Worm (Caenorhabditis elegans): Measurements from ENCODE around the gene dod-6.
A peak's percentile ranks its signal among the peaks of the same experiment; 100 is the strongest.

dod-6 gene

ce11 chrIII:10201235-10201634 is 3.7 kb downstream of the dod-6 start, which contains the start of the genes T20G5.13 and T20G5.12:
TSS of gene T20G5.13 (minus strand) at chrIII:10201335.
TSS of gene T20G5.12 (plus strand) at chrIII:10201604.
- no peak for TF ChIP-seq Y67H2A.10 (GFP tag; conservative IDR thresholded peaks at IDR 0.05)
- no peak for TF ChIP-seq repo-1 (tag; optimal IDR thresholded peaks at IDR 0.05)
- no peak for TF ChIP-seq lag-1 (GFP tag; IDR thresholded peaks at IDR 0.05)
- no peak for TF ChIP-seq bed-1 (GFP tag; IDR thresholded peaks at IDR 0.05)
- no peak for TF ChIP-seq dox-1 (GFP tag; IDR thresholded peaks at IDR 0.05)
- no peak for TF ChIP-seq cebp-1 (GFP tag; IDR thresholded peaks at IDR 0.05)
- TF ChIP-seq cebp-1 (tag; optimal IDR thresholded peaks at IDR 0.05): no peak
- no peak for TF ChIP-seq ZK185.1 (tag; optimal IDR thresholded peaks at IDR 0.05; ENCODE audit: poor library complexity, severe bottlenecking)
- TF ChIP-seq ama-1 (optimal IDR thresholded peaks at IDR 0.05): no peak
- no peak for TF ChIP-seq ama-1 (GFP tag; optimal IDR thresholded peaks at IDR 0.05)
- no peak for TF ChIP-seq K11D2.4 (GFP tag; IDR thresholded peaks at IDR 0.05)
- no peak for TF ChIP-seq F37B4.10 (GFP tag; IDR thresholded peaks at IDR 0.05)
- no peak for TF ChIP-seq ztf-18 (tag; optimal IDR thresholded peaks at IDR 0.05)
- TF ChIP-seq lsy-27 (tag; optimal IDR thresholded peaks at IDR 0.05; ENCODE audit: borderline replicate concordance, insufficient read depth): no peak
- TF ChIP-seq efl-1 (GFP tag; optimal IDR thresholded peaks at IDR 0.05): no peak
- no peak for TF ChIP-seq sea-2 (GFP tag; IDR thresholded peaks at IDR 0.05)
- no peak for TF ChIP-seq lin-26 (GFP tag; IDR thresholded peaks at IDR 0.05)
- no peak for TF ChIP-seq dpl-1 (GFP tag; optimal IDR thresholded peaks at IDR 0.05)

- TF ChIP-seq cebp-1 (GFP tag; IDR thresholded peaks at IDR 0.05) (peak; percentile 87; the same call in 1 of the 2 replicates), cebp-1 (tag; optimal IDR thresholded peaks at IDR 0.05) (peak; percentile 99), mcd-1 (GFP tag; IDR thresholded peaks at IDR 0.05) (no peak)
These were observed 4.9 kb downstream of the dod-6 start for ce11 chrIII:10202391-10202790.

- peak; percentile 40; the same call in 1 of the 2 replicates for TF ChIP-seq D2030.7 (GFP tag; IDR thresholded peaks at IDR 0.05)
- no peak for TF ChIP-seq snpc-3.4 (tag; optimal IDR thresholded peaks at IDR 0.05)
- TF ChIP-seq Y53F4B.3 (GFP tag; IDR thresholded peaks at IDR 0.05): no peak
- no peak for TF ChIP-seq pbrm-1 (GFP tag; IDR thresholded peaks at IDR 0.05)
- no peak for TF ChIP-seq athp-1 (tag; optimal IDR thresholded peaks at IDR 0.05)
- no peak for TF ChIP-seq him-1 (tag; optimal IDR thresholded peaks at IDR 0.05)
- no peak for TF ChIP-seq lin-26 (GFP tag; IDR thresholded peaks at IDR 0.05)
- no peak for TF ChIP-seq C06A6.2 (GFP tag; conservative IDR thresholded peaks at IDR 0.05)
- no peak for TF ChIP-seq F39B2.1 (GFP tag; IDR thresholded peaks at IDR 0.05)
- peak; percentile 78 for TF ChIP-seq efl-1 (GFP tag; optimal IDR thresholded peaks at IDR 0.05)
- TF ChIP-seq B0336.3 (GFP tag; IDR thresholded peaks at IDR 0.05): no peak
- TF ChIP-seq ZK185.1 (tag; optimal IDR thresholded peaks at IDR 0.05; ENCODE audit: poor library complexity, severe bottlenecking): no peak
- peak; percentile 90 for TF ChIP-seq madf-6 (GFP tag; IDR thresholded peaks at IDR 0.05)
- TF ChIP-seq hmg-1.2 (GFP tag; IDR thresholded peaks at IDR 0.05): no peak
- peak; percentile 75 for TF ChIP-seq madf-8 (GFP tag; conservative IDR thresholded peaks at IDR 0.05)
- no peak for TF ChIP-seq T26A5.8 (tag; optimal IDR thresholded peaks at IDR 0.05)
- no peak for TF ChIP-seq lin-40 (tag; optimal IDR thresholded peaks at IDR 0.05)
- TF ChIP-seq nfyb-1 (GFP tag; IDR thresholded peaks at IDR 0.05): no peak
- no peak for TF ChIP-seq unc-130 (GFP tag; optimal IDR thresholded peaks at IDR 0.05)
- TF ChIP-seq zfh-2 (GFP tag; conservative IDR thresholded peaks at IDR 0.05): no peak
- TF ChIP-seq die-1 (tag; optimal IDR thresholded peaks at IDR 0.05): no peak
- TF ChIP-seq madf-3 (GFP tag; IDR thresholded peaks at IDR 0.05): peak; percentile 89
- TF ChIP-seq ets-4 (GFP tag; optimal IDR thresholded peaks at IDR 0.05): no peak
- no peak for TF ChIP-seq F23B12.7 (tag; optimal IDR thresholded peaks at IDR 0.05; ENCODE audit: insufficient read depth)
- no peak for TF ChIP-seq ccch-3 (GFP tag; optimal IDR thresholded peaks at IDR 0.05)
- TF ChIP-seq nfya-2 (GFP tag; IDR thresholded peaks at IDR 0.05): no peak
- no peak for TF ChIP-seq Y56A3A.18 (GFP tag; IDR thresholded peaks at IDR 0.05)
- TF ChIP-seq ztf-26 (tag; optimal IDR thresholded peaks at IDR 0.05): no peak
- no peak for TF ChIP-seq ama-1 (optimal IDR thresholded peaks at IDR 0.05)
- no peak for TF ChIP-seq ama-1 (GFP tag; optimal IDR thresholded peaks at IDR 0.05)
These were observed 5.7 kb downstream of the dod-6 start, which contains the start of gene chc-1 for ce11 chrIII:10202894-10203871. TSS of gene chc-1 (plus strand) at chrIII:10203821.

All from whole organism, young adult.